Worm (Caenorhabditis elegans): Measurements from ENCODE around the gene fbxa-169.

- TF ChIP-seq ztf-23 (GFP tag; IDR thresholded peaks at IDR 0.05) (no peak), med-1 (GFP tag; optimal IDR thresholded peaks at IDR 0.05; ENCODE audit: insufficient read depth) (no peak), ztf-29 (GFP tag; IDR thresholded peaks at IDR 0.05) (no peak), klf-2 (GFP tag; conservative IDR thresholded peaks at IDR 0.05) (no peak), flt-1 (GFP tag; IDR thresholded peaks at IDR 0.05) (no peak), ref-1 (GFP tag; conservative IDR thresholded peaks at IDR 0.05) (no peak)
Observed at ce11 chrII:13611186-13611585, 37.1 kb upstream of the fbxa-169 start, which contains the start of gene gst-24.

Measured in whole organism, midembryonic.